Worm (Caenorhabditis elegans) whole organism, L1 larva: ENCODE data around the gene F41H10.5.
"Not testable (repeated sequence)": the region's sequence is repeated elsewhere in the genome, so short reads cannot be mapped to it uniquely, and the experiment has no call there.

Experiments used
- C16A3.4 ChIP-seq: fragments of 150-350 bp; optimal IDR thresholded peaks from 2 replicates; lab custom pipeline; 2014; ENCODE audit warnings: missing biosample characterization, missing genetic modification characterization
- F16B12.6 ChIP-seq: fragments of 150-350 bp; optimal IDR thresholded peaks from 2 replicates; lab custom pipeline; 2014; ENCODE audit warnings: missing biosample characterization, missing genetic modification characterization
- alr-1 ChIP-seq: fragments of 200-800 bp; sonication (Bioruptor generic); optimal IDR thresholded peaks from 2 replicates; lab custom pipeline; 2018; ENCODE audit warnings: borderline replicate concordance, mild to moderate bottlenecking, missing genetic modification characterization, missing compliant biosample characterization
- aly-2 ChIP-seq: fragments of 150-350 bp; optimal IDR thresholded peaks from 2 replicates; lab custom pipeline; 2014; ENCODE audit warnings: missing biosample characterization, missing genetic modification characterization
- ama-1 ChIP-seq: fragments of 150-350 bp; optimal IDR thresholded peaks from 2 replicates; lab custom pipeline; 2014
- ceh-88 ChIP-seq: fragments of 200-800 bp; sonication (Bioruptor generic); IDR thresholded peaks from 2 replicates; pipeline ENCODE4 v1.3.6; 2022; ENCODE audit warnings: missing genetic modification characterization, missing compliant biosample characterization
- dpl-1 ChIP-seq, 3 experiments: fragments of 150-350 bp in 2 of 3; sonication (generic microtip) in 1 of 3; optimal IDR thresholded peaks; 2 replicates each; lab custom pipeline; 2014 to 2017; ENCODE audit warnings: missing biosample characterization in 3 of 3, missing genetic modification characterization in 3 of 3, missing genetic modification reagents in 3 of 3
- dsc-1 ChIP-seq: sonication (generic microtip); optimal IDR thresholded peaks from 2 replicates; lab custom pipeline; 2016; ENCODE audit warnings: mild to moderate bottlenecking, missing genetic modification characterization, missing compliant biosample characterization
- efl-1 ChIP-seq, 4 experiments: fragments of 150-350 bp; optimal IDR thresholded peaks in 3 of 4; peaks in 1 of 4; 1 replicate in 1 of 4; 2 replicates in 3 of 4; lab custom pipeline; 2014; ENCODE audit warnings: missing biosample characterization in 2 of 4, missing genetic modification characterization in 2 of 4, missing genetic modification reagents in 2 of 4
- efl-3 ChIP-seq: fragments of 200-800 bp; sonication (Bioruptor generic); optimal IDR thresholded peaks from 2 replicates; lab custom pipeline; 2018; ENCODE audit warnings: mild to moderate bottlenecking, missing genetic modification characterization, missing compliant biosample characterization
- elt-2 ChIP-seq: sonication (generic microtip); optimal IDR thresholded peaks from 2 replicates; lab custom pipeline; 2016; ENCODE audit warnings: missing genetic modification characterization, mild to moderate bottlenecking, inconsistent platforms, missing compliant biosample characterization, missing genetic modification reagents
- elt-3 ChIP-seq, 6 experiments: fragments of 150-350 bp in 1 of 6; sonication (generic microtip); optimal IDR thresholded peaks; 2 replicates each; lab custom pipeline; 2017 to 2018; ENCODE audit warnings: missing biosample characterization in 6 of 6, missing genetic modification characterization in 6 of 6, inconsistent platforms in 1 of 6
- ets-5 ChIP-seq: fragments of 200-800 bp; sonication (Bioruptor generic); IDR thresholded peaks from 2 replicates; pipeline ENCODE4 v1.3.6; 2022; ENCODE audit warnings: missing genetic modification characterization, missing compliant biosample characterization
- fos-1 ChIP-seq: fragments of 150-350 bp; optimal IDR thresholded peaks from 2 replicates; lab custom pipeline; 2014; ENCODE audit warnings: missing biosample characterization, missing genetic modification characterization
- grh-1 ChIP-seq: fragments of 200-800 bp; sonication (Bioruptor generic); IDR thresholded peaks from 2 replicates; pipeline ENCODE4 v1.3.6; 2022; ENCODE audit warnings: missing genetic modification reagents, missing genetic modification characterization, missing compliant biosample characterization
- isw-1 ChIP-seq: fragments of 200-800 bp; sonication (Bioruptor generic); IDR thresholded peaks from 2 replicates; pipeline ENCODE4 v1.3.6; 2022; ENCODE audit warnings: missing genetic modification characterization, missing compliant biosample characterization
- jun-1 ChIP-seq: fragments of 150-350 bp; optimal IDR thresholded peaks from 2 replicates; lab custom pipeline; 2014; ENCODE audit warnings: missing biosample characterization, missing genetic modification reagents, missing genetic modification characterization
- lin-35 ChIP-seq, 2 experiments: fragments of 150-350 bp; optimal IDR thresholded peaks; 2 replicates each; lab custom pipeline; 2014; ENCODE audit warnings: missing biosample characterization in 2 of 2, missing genetic modification characterization in 2 of 2, missing genetic modification reagents in 2 of 2
- lin-39 ChIP-seq: fragments of 150-350 bp; optimal IDR thresholded peaks from 2 replicates; lab custom pipeline; 2014; ENCODE audit warnings: missing biosample characterization, missing genetic modification reagents, missing genetic modification characterization
- lsy-2 ChIP-seq, 2 experiments: fragments of 150-350 bp; optimal IDR thresholded peaks; 2 replicates each; lab custom pipeline; 2014; ENCODE audit warnings: missing biosample characterization in 2 of 2, missing genetic modification characterization in 2 of 2
- mab-9 ChIP-seq: fragments of 200-800 bp; sonication (Bioruptor generic); IDR thresholded peaks from 2 replicates; pipeline ENCODE4 v1.3.6; 2022; ENCODE audit warnings: missing genetic modification reagents, missing genetic modification characterization, missing compliant biosample characterization
- mdl-1 ChIP-seq, 2 experiments: fragments of 150-350 bp; optimal IDR thresholded peaks; 2 replicates each; lab custom pipeline; 2014 to 2017; ENCODE audit warnings: missing biosample characterization in 2 of 2, missing genetic modification characterization in 2 of 2, inconsistent platforms in 1 of 2
- mef-2 ChIP-seq: fragments of 150-350 bp; optimal IDR thresholded peaks from 2 replicates; lab custom pipeline; 2014; ENCODE audit warnings: missing biosample characterization, missing genetic modification characterization
- mep-1 ChIP-seq: fragments of 150-350 bp; optimal IDR thresholded peaks from 2 replicates; lab custom pipeline; 2014; ENCODE audit warnings: missing biosample characterization, missing genetic modification characterization
- nhr-12 ChIP-seq: sonication (generic microtip); optimal IDR thresholded peaks from 2 replicates; lab custom pipeline; 2017; ENCODE audit warnings: missing biosample characterization, missing genetic modification characterization
- nhr-19 ChIP-seq: fragments of 200-800 bp; sonication (Bioruptor generic); conservative IDR thresholded peaks from 2 replicates; pipeline ENCODE4 v1.3.6; 2022; ENCODE audit warnings: missing genetic modification characterization, missing compliant biosample characterization
- nhr-20 ChIP-seq: sonication (generic microtip); optimal IDR thresholded peaks from 2 replicates; lab custom pipeline; 2016; ENCODE audit warnings: mild to moderate bottlenecking, missing genetic modification characterization, missing compliant biosample characterization
- nhr-237 ChIP-seq: fragments of 150-350 bp; optimal IDR thresholded peaks from 2 replicates; lab custom pipeline; 2014; ENCODE audit warnings: missing biosample characterization, missing genetic modification characterization
- nhr-47 ChIP-seq: sonication (generic microtip); optimal IDR thresholded peaks from 2 replicates; lab custom pipeline; 2016; ENCODE audit warnings: mild to moderate bottlenecking, missing genetic modification characterization, moderate library complexity, missing compliant biosample characterization
- nhr-71 ChIP-seq: sonication (generic microtip); optimal IDR thresholded peaks from 2 replicates; lab custom pipeline; 2016; ENCODE audit warnings: mild to moderate bottlenecking, missing genetic modification characterization, moderate library complexity, missing compliant biosample characterization
- nhr-76 ChIP-seq: sonication (generic microtip); optimal IDR thresholded peaks from 2 replicates; lab custom pipeline; 2017; ENCODE audit warnings: missing biosample characterization, missing genetic modification characterization
- nhr-77 ChIP-seq: fragments of 150-350 bp; optimal IDR thresholded peaks from 2 replicates; lab custom pipeline; 2014; ENCODE audit warnings: missing biosample characterization, missing genetic modification characterization
- nhr-85 ChIP-seq: sonication (generic microtip); peaks from one replicate; lab custom pipeline; 2016; ENCODE audit warnings: missing genetic modification characterization, inconsistent platforms, missing compliant biosample characterization
- nhr-90 ChIP-seq: sonication (generic microtip); optimal IDR thresholded peaks from 2 replicates; lab custom pipeline; 2016; ENCODE audit warnings: mild to moderate bottlenecking, missing genetic modification characterization, missing compliant biosample characterization; ENCODE audit not compliant: poor library complexity
- pag-3 ChIP-seq: sonication (generic microtip); optimal IDR thresholded peaks from 2 replicates; lab custom pipeline; 2017; ENCODE audit warnings: missing genetic modification characterization, mild to moderate bottlenecking, missing compliant biosample characterization, antibody characterized with exemption, borderline replicate concordance; ENCODE audit not compliant: insufficient read depth
- skn-1 ChIP-seq: fragments of 150-350 bp; optimal IDR thresholded peaks from 2 replicates; lab custom pipeline; 2014; ENCODE audit warnings: missing biosample characterization, missing genetic modification characterization
- snu-23 ChIP-seq: sonication (generic microtip); optimal IDR thresholded peaks from 2 replicates; lab custom pipeline; 2016; ENCODE audit warnings: missing genetic modification characterization, missing compliant biosample characterization
- sox-4 ChIP-seq: sonication (generic microtip); optimal IDR thresholded peaks from 2 replicates; lab custom pipeline; 2016; ENCODE audit warnings: missing genetic modification characterization, missing compliant biosample characterization
- sptf-1 ChIP-seq: fragments of 150-350 bp; optimal IDR thresholded peaks from 2 replicates; lab custom pipeline; 2014; ENCODE audit warnings: missing biosample characterization, missing genetic modification characterization
- sup-37 ChIP-seq: fragments of 200-800 bp; sonication (Bioruptor generic); optimal IDR thresholded peaks from 2 replicates; lab custom pipeline; 2018; ENCODE audit warnings: mild to moderate bottlenecking, missing genetic modification characterization, missing compliant biosample characterization
- swsn-7 ChIP-seq: sonication (generic microtip); optimal IDR thresholded peaks from 2 replicates; lab custom pipeline; 2016; ENCODE audit warnings: missing genetic modification characterization, missing compliant biosample characterization
- tbx-2 ChIP-seq: sonication (generic microtip); optimal IDR thresholded peaks from 2 replicates; lab custom pipeline; 2016; ENCODE audit warnings: missing genetic modification characterization, missing compliant biosample characterization
- zag-1 ChIP-seq: fragments of 150-350 bp; optimal IDR thresholded peaks from 2 replicates; lab custom pipeline; 2014; ENCODE audit warnings: missing biosample characterization, missing genetic modification characterization

The F41H10.5 gene

ce11 chrIV:5360533-5360932 lies at the start of gene F41H10.5:
TSS of gene F41H10.5 (plus strand) at chrIV:5360907.
- TF ChIP-seq sox-4 (tag; lab: Kevin White, UChicago), result no peak
- no peak for TF ChIP-seq dpl-1 (GFP tag; optimal IDR thresholded peaks at IDR 0.05; lab: Kevin White, UChicago)
- TF ChIP-seq lin-39 (tag; lab: Kevin White, UChicago), result no peak
- no peak for TF ChIP-seq nhr-20 (tag; lab: Kevin White, UChicago)
- no peak for TF ChIP-seq skn-1 (tag; lab: Kevin White, UChicago)
- TF ChIP-seq pag-3 (tag; lab: Kevin White, UChicago), result no peak
- no peak for TF ChIP-seq alr-1 (tag; lab: Kevin White, UChicago)
- no peak for TF ChIP-seq tbx-2 (tag; lab: Kevin White, UChicago)
- no peak for TF ChIP-seq nhr-76
- TF ChIP-seq C16A3.4 (tag; lab: Kevin White, UChicago), result no peak
- TF ChIP-seq, all 84 proteins: peak for 0

ce11 chrIV:5313011-5313410 lies 47.7 kb upstream of the F41H10.5 start, which contains the start of the genes msp-59 and ZK354.2:
TSS of gene msp-59 (minus strand) at chrIV:5313111.
TSS of gene ZK354.2 (plus strand) at chrIV:5313405.
- TF ChIP-seq F16B12.6 (tag; lab: Kevin White, UChicago); isw-1 (GFP tag; lab: Robert Waterston, UW); nhr-237 (tag; lab: Kevin White, UChicago): not testable (repeated sequence)
- TF ChIP-seq, all 84 proteins: peak for 0; not testable (repeated sequence) for 84

- TF ChIP-seq efl-1 (optimal IDR thresholded peaks at IDR 0.05; lab: Kevin White, UChicago), result not testable (repeated sequence)
- peak in 1 of 2 experiments; percentile 59 for TF ChIP-seq efl-1 (GFP tag; optimal IDR thresholded peaks at IDR 0.05 in 1 of 2; lab: Kevin White, UChicago)
Measured at ce11 chrIV:5316223-5316622, 44.5 kb upstream of the F41H10.5 start, which contains the start of gene msp-65. TSS of gene msp-65 (plus strand) at chrIV:5316523.

DNA sequence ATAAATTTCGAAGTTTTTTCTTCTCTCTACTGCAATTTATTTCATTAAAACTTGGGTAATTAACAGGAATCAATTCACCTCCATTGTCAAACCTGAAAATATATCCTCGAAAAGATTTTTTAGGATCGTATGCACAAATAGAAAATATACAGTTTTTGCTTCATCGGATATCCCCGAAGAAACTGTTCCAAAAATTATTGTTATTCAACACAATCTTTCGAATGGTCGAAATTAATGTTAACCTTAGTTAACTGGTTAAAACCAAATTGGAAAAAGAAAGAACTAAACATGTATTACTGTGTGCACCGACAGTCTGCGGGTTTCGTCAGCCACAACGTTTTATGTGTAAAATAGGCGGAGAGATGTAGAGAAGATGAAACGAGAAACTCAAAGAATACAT lies 43.6 kb upstream of the F41H10.5 start:
- TF ChIP-seq mef-2 (tag; lab: Kevin White, UChicago), result no peak
- peak; percentile 22 for TF ChIP-seq mep-1 (tag; lab: Kevin White, UChicago)
- TF ChIP-seq mab-9, result peak; percentile 24; the same call in 1 of the 2 replicates
- TF ChIP-seq snu-23 (GFP tag; lab: Kevin White, UChicago), result peak; percentile 61
- peak; percentile 64; the same call in 1 of the 2 replicates for TF ChIP-seq grh-1
- no peak for TF ChIP-seq jun-1
- peak; percentile 56 for TF ChIP-seq aly-2 (tag; lab: Kevin White, UChicago)
- no peak for TF ChIP-seq nhr-237 (tag; lab: Kevin White, UChicago)
- TF ChIP-seq skn-1 (tag; lab: Kevin White, UChicago), result no peak
- no peak for TF ChIP-seq nhr-12
- TF ChIP-seq nhr-20 (tag; lab: Kevin White, UChicago), result peak; percentile 66
- TF ChIP-seq zag-1 (tag; lab: Kevin White, UChicago), result no peak
- peak; percentile 47 for TF ChIP-seq elt-2 (tag; lab: Kevin White, UChicago)
- TF ChIP-seq lin-39 (tag; lab: Kevin White, UChicago), result peak; percentile 38
- peak; percentile 59 for TF ChIP-seq nhr-47
- peak; percentile 81 for TF ChIP-seq nhr-19 (GFP tag; lab: Robert Waterston, UW)
- peak; percentile 1 for TF ChIP-seq C16A3.4 (tag; lab: Kevin White, UChicago)
- TF ChIP-seq dsc-1 (tag; lab: Kevin White, UChicago), result no peak
- peak in 1 of 2 experiments; percentile 44 for TF ChIP-seq lin-35 (GFP tag; optimal IDR thresholded peaks at IDR 0.05; lab: Kevin White, UChicago)
- TF ChIP-seq sox-4 (tag; lab: Kevin White, UChicago), result no peak
- TF ChIP-seq nhr-90, result peak; percentile 87
- no peak for TF ChIP-seq mdl-1 (tag; optimal IDR thresholded peaks at IDR 0.05; lab: Kevin White, UChicago)
- peak; percentile 51 for TF ChIP-seq swsn-7 (tag; lab: Kevin White, UChicago)
- peak; percentile 56 for TF ChIP-seq fos-1
- TF ChIP-seq pag-3 (tag; lab: Kevin White, UChicago), result no peak
- peak; percentile 52 for TF ChIP-seq ceh-88
- TF ChIP-seq ets-5 (GFP tag; lab: Robert Waterston, UW), result no peak
- TF ChIP-seq nhr-77 (tag; lab: Kevin White, UChicago), result no peak
- TF ChIP-seq efl-3 (GFP tag; lab: Kevin White, UChicago), result no peak
- TF ChIP-seq ama-1 (lab: Kevin White, UChicago), result peak; percentile 52
- TF ChIP-seq efl-1 (optimal IDR thresholded peaks at IDR 0.05; lab: Kevin White, UChicago), result peak; percentile 5 to 30
- no peak for TF ChIP-seq efl-1 (GFP tag; optimal IDR thresholded peaks at IDR 0.05 in 1 of 2; lab: Kevin White, UChicago)
- TF ChIP-seq sptf-1, result no peak
- no peak for TF ChIP-seq sup-37 (GFP tag; lab: Kevin White, UChicago)
- no peak for TF ChIP-seq F16B12.6 (tag; lab: Kevin White, UChicago)
- peak; percentile 70 for TF ChIP-seq nhr-71 (tag; lab: Kevin White, UChicago)
- peak in 1 of 2 experiments; percentile 24 for TF ChIP-seq lsy-2 (tag; optimal IDR thresholded peaks at IDR 0.05; lab: Kevin White, UChicago)
- peak in 1 of 6 experiments; percentile 62 for TF ChIP-seq elt-3 (tag; optimal IDR thresholded peaks at IDR 0.05; lab: Kevin White, UChicago)
- peak; percentile 92 for TF ChIP-seq nhr-85 (tag; lab: Kevin White, UChicago)
